Worm (Caenorhabditis elegans) whole organism, L4 larva: ENCODE data around the gene afmd-1.

Source experiments
- aly-2 ChIP-seq: sonication (generic microtip); optimal IDR thresholded peaks from 2 replicates; lab custom pipeline; 2018; ENCODE audit warnings: missing biosample characterization, missing genetic modification characterization
- ces-1 ChIP-seq: fragments of 150-350 bp; sonication (generic microtip); optimal IDR thresholded peaks from 4 replicates; lab custom pipeline; 2014; ENCODE audit warnings: missing biosample characterization, missing genetic modification reagents, missing genetic modification characterization

- no peak for TF ChIP-seq aly-2 (tag; lab: Kevin White, UChicago)
- TF ChIP-seq ces-1 (GFP tag; lab: Kevin White, UChicago) = no peak
Observed at ce11 chrIV:7294121-7294520, 50.1 kb downstream of the afmd-1 start, which contains the start of gene F42C5.5.
